Worm (Caenorhabditis elegans) whole organism, mixed stage, embryonic: ENCODE measurements around the gene T19H12.3.

Experiments used
- drap-1 ChIP-seq: fragments of 200-800 bp; sonication (Bioruptor generic); optimal IDR thresholded peaks from 3 replicates; lab custom pipeline; 2018; ENCODE audit warnings: mild to moderate bottlenecking, missing genetic modification characterization, missing compliant biosample characterization
- elt-3 ChIP-seq: fragments of 150-350 bp; optimal IDR thresholded peaks from 2 replicates; lab custom pipeline; 2014; ENCODE audit warnings: missing biosample characterization, missing genetic modification characterization
- lsy-2 ChIP-seq: fragments of 150-350 bp; optimal IDR thresholded peaks from 2 replicates; lab custom pipeline; 2014; ENCODE audit warnings: missing biosample characterization, missing genetic modification characterization
- nhr-2 ChIP-seq: fragments of 150-350 bp; optimal IDR thresholded peaks from 2 replicates; lab custom pipeline; 2014; ENCODE audit warnings: missing biosample characterization, missing genetic modification characterization
- nhr-28 ChIP-seq: fragments of 150-350 bp; optimal IDR thresholded peaks from 2 replicates; lab custom pipeline; 2014; ENCODE audit warnings: missing biosample characterization, missing genetic modification characterization
- pha-4 ChIP-seq: fragments of 150-350 bp; optimal IDR thresholded peaks from 2 replicates; lab custom pipeline; 2018; ENCODE audit warnings: missing biosample characterization, missing genetic modification reagents, missing genetic modification characterization
- snpc-4 ChIP-seq: fragments of 150-350 bp; optimal IDR thresholded peaks from 2 replicates; lab custom pipeline; 2014; ENCODE audit warnings: missing biosample characterization, missing genetic modification characterization
- tbx-8 ChIP-seq: fragments of 200-800 bp; sonication (Bioruptor generic); optimal IDR thresholded peaks from 2 replicates; lab custom pipeline; 2018; ENCODE audit warnings: mild to moderate bottlenecking, missing genetic modification characterization, moderate library complexity, missing compliant biosample characterization
- unc-62 ChIP-seq: fragments of 150-350 bp; optimal IDR thresholded peaks from 2 replicates; lab custom pipeline; 2014; ENCODE audit warnings: missing biosample characterization, missing genetic modification reagents, missing genetic modification characterization

- TF ChIP-seq drap-1 (GFP tag; lab: Kevin White, UChicago) (no peak), lsy-2 (tag; lab: Kevin White, UChicago) (no peak), tbx-8 (GFP tag; lab: Kevin White, UChicago) (no peak), elt-3 (tag; lab: Kevin White, UChicago) (no peak), snpc-4 (tag; lab: Kevin White, UChicago) (no peak), pha-4 (no peak), unc-62 (no peak), nhr-28 (tag; lab: Kevin White, UChicago) (no peak), nhr-2 (no peak)
Measured at ce11 chrV:4851969-4852368, 33.5 kb upstream of the T19H12.3 start.
